Worm (Caenorhabditis elegans): Measurements from ENCODE around the gene Y45F10B.12.

DNA sequence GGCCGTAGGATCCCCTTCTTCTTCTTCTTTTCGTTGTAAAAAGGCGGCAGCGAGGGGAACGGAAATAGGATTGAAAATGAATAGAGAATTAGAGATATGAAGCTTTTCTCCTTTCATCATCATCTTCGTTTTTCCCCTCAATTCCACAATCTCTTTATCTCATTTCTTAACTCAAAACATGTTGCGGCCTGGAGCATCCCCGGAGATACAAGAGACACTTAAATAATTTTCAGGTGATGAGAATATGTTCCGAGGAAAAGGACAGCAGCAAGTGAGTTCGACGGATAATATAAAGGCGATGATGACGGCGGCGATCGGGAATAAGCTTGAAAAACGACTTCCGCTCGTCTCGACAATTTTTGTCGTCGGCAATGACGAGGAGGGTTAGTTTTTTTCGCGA lies 25.6 kb upstream of the Y45F10B.12 start, which contains the start of the genes Y45F10B.13 and qui-1:
- TF ChIP-seq aly-2 (tag; optimal IDR thresholded peaks at IDR 0.05) (no peak), egl-27 (tag; optimal IDR thresholded peaks at IDR 0.05) (no peak), nhr-11 (tag; optimal IDR thresholded peaks at IDR 0.05) (no peak), nhr-237 (tag; optimal IDR thresholded peaks at IDR 0.05) (no peak), pha-4 (tag; optimal IDR thresholded peaks at IDR 0.05) (no peak), nhr-25 (tag; optimal IDR thresholded peaks at IDR 0.05) (no peak), fkh-2 (tag; optimal IDR thresholded peaks at IDR 0.05) (no peak), unc-62 (GFP tag; optimal IDR thresholded peaks at IDR 0.05) (no peak), fos-1 (tag; optimal IDR thresholded peaks at IDR 0.05) (no peak), daf-12 (tag; optimal IDR thresholded peaks at IDR 0.05) (no peak)

Data from whole organism, L3 larva.